Worm (Caenorhabditis elegans) whole organism, midembryonic: ENCODE data around the gene ZC155.4.

Experiments used
- T22C8.4 ChIP-seq: fragments of 200-800 bp; sonication (Bioruptor generic); IDR thresholded peaks from 2 replicates; pipeline ENCODE4 v1.3.6; 2022; ENCODE audit warnings: missing genetic modification characterization, missing compliant biosample characterization
- cog-1 ChIP-seq: sonication (generic microtip); optimal IDR thresholded peaks from 2 replicates; lab custom pipeline; 2016; ENCODE audit warnings: missing genetic modification characterization, missing compliant biosample characterization
- flt-1 ChIP-seq: fragments of 200-800 bp; sonication (Bioruptor generic); IDR thresholded peaks from 2 replicates; pipeline ENCODE4 v1.3.6; 2022; ENCODE audit warnings: missing genetic modification characterization, missing compliant biosample characterization
- klf-2 ChIP-seq: fragments of 200-800 bp; sonication (Bioruptor generic); conservative IDR thresholded peaks from 2 replicates; pipeline ENCODE4 v1.3.6; 2022; ENCODE audit warnings: missing genetic modification reagents, missing genetic modification characterization, missing compliant biosample characterization
- med-1 ChIP-seq: sonication (generic microtip); optimal IDR thresholded peaks from 2 replicates; lab custom pipeline; 2017; ENCODE audit warnings: missing genetic modification characterization, mild to moderate bottlenecking, missing compliant biosample characterization, antibody characterized with exemption, missing genetic modification reagents; ENCODE audit not compliant: insufficient read depth
- ref-1 ChIP-seq: fragments of 200-800 bp; sonication (Bioruptor generic); conservative IDR thresholded peaks from 2 replicates; pipeline ENCODE4 v1.3.6; 2022; ENCODE audit warnings: missing genetic modification reagents, missing genetic modification characterization, missing compliant biosample characterization
- ztf-29 ChIP-seq: fragments of 200-800 bp; sonication (Bioruptor generic); IDR thresholded peaks from 2 replicates; pipeline ENCODE4 v1.3.6; 2022; ENCODE audit warnings: missing genetic modification reagents, missing genetic modification characterization, missing compliant biosample characterization

ce11 chrIII:5180588-5180987, 34.7 kb downstream of the ZC155.4 start:
- no peak for TF ChIP-seq ref-1 (GFP tag; lab: Robert Waterston, UW)
- TF ChIP-seq med-1 (GFP tag; lab: Kevin White, UChicago): no peak
- no peak for TF ChIP-seq klf-2
- no peak for TF ChIP-seq cog-1 (tag; lab: Kevin White, UChicago)
- TF ChIP-seq T22C8.4 (GFP tag; lab: Robert Waterston, UW): no peak
- TF ChIP-seq ztf-29 (GFP tag; lab: Robert Waterston, UW): no peak
- TF ChIP-seq flt-1 (GFP tag; lab: Robert Waterston, UW): no peak
